Worm (Caenorhabditis elegans) whole organism, L1 larva: Measurements from ENCODE around the gene C27A2.8.

Experiments
- C34B4.2 ChIP-seq: sonication (generic microtip); optimal IDR thresholded peaks from 2 replicates; lab custom pipeline; 2017; ENCODE audit warnings: mild to moderate bottlenecking, missing genetic modification characterization, missing compliant biosample characterization
- F16B12.6 ChIP-seq: fragments of 150-350 bp; optimal IDR thresholded peaks from 2 replicates; lab custom pipeline; 2014; ENCODE audit warnings: missing biosample characterization, missing genetic modification characterization
- aha-1 ChIP-seq: fragments of 150-350 bp; optimal IDR thresholded peaks from 2 replicates; lab custom pipeline; 2014; ENCODE audit warnings: missing biosample characterization, missing genetic modification characterization
- alr-1 ChIP-seq: fragments of 200-800 bp; sonication (Bioruptor generic); optimal IDR thresholded peaks from 2 replicates; lab custom pipeline; 2018; ENCODE audit warnings: borderline replicate concordance, mild to moderate bottlenecking, missing genetic modification characterization, missing compliant biosample characterization
- aly-2 ChIP-seq: fragments of 150-350 bp; optimal IDR thresholded peaks from 2 replicates; lab custom pipeline; 2014; ENCODE audit warnings: missing biosample characterization, missing genetic modification characterization
- blmp-1 ChIP-seq: fragments of 150-350 bp; optimal IDR thresholded peaks from 2 replicates; lab custom pipeline; 2014; ENCODE audit warnings: missing biosample characterization, missing genetic modification characterization
- ceh-63 ChIP-seq: fragments of 200-800 bp; sonication (Bioruptor generic); optimal IDR thresholded peaks from 2 replicates; lab custom pipeline; 2018; ENCODE audit warnings: mild to moderate bottlenecking, missing genetic modification characterization, missing compliant biosample characterization
- ceh-8 ChIP-seq: fragments of 200-800 bp; sonication (Bioruptor generic); optimal IDR thresholded peaks from 2 replicates; lab custom pipeline; 2018; ENCODE audit warnings: mild to moderate bottlenecking, missing genetic modification characterization, moderate library complexity, missing compliant biosample characterization
- ceh-82 ChIP-seq, 3 experiments: fragments of 150-350 bp in 1 of 3; sonication (generic microtip) in 2 of 3; optimal IDR thresholded peaks; 2 replicates each; lab custom pipeline; 2014 to 2017; ENCODE audit warnings: missing biosample characterization in 3 of 3, missing genetic modification characterization in 3 of 3
- ceh-90 ChIP-seq: sonication (generic microtip); optimal IDR thresholded peaks from 2 replicates; lab custom pipeline; 2016; ENCODE audit warnings: missing genetic modification characterization, missing compliant biosample characterization
- dsc-1 ChIP-seq: sonication (generic microtip); optimal IDR thresholded peaks from 2 replicates; lab custom pipeline; 2016; ENCODE audit warnings: mild to moderate bottlenecking, missing genetic modification characterization, missing compliant biosample characterization
- efl-1 ChIP-seq, 4 experiments: fragments of 150-350 bp; optimal IDR thresholded peaks in 3 of 4; peaks in 1 of 4; 1 replicate in 1 of 4; 2 replicates in 3 of 4; lab custom pipeline; 2014; ENCODE audit warnings: missing biosample characterization in 2 of 4, missing genetic modification characterization in 2 of 4, missing genetic modification reagents in 2 of 4
- efl-3 ChIP-seq: fragments of 200-800 bp; sonication (Bioruptor generic); optimal IDR thresholded peaks from 2 replicates; lab custom pipeline; 2018; ENCODE audit warnings: mild to moderate bottlenecking, missing genetic modification characterization, missing compliant biosample characterization
- egl-13 ChIP-seq: sonication (generic microtip); optimal IDR thresholded peaks from 2 replicates; lab custom pipeline; 2016; ENCODE audit warnings: missing genotype, missing genetic modification reagents, missing genetic modification characterization, missing compliant biosample characterization
- egl-27 ChIP-seq, 2 experiments: fragments of 150-350 bp in 1 of 2; sonication (generic microtip); optimal IDR thresholded peaks; 3 replicates each; lab custom pipeline; 2017 to 2018; ENCODE audit warnings: missing biosample characterization in 2 of 2, missing genetic modification characterization in 2 of 2, missing genetic modification reagents in 2 of 2
- elt-2 ChIP-seq: sonication (generic microtip); optimal IDR thresholded peaks from 2 replicates; lab custom pipeline; 2016; ENCODE audit warnings: missing genetic modification characterization, mild to moderate bottlenecking, inconsistent platforms, missing compliant biosample characterization, missing genetic modification reagents
- fkh-10 ChIP-seq: sonication (generic microtip); optimal IDR thresholded peaks from 2 replicates; lab custom pipeline; 2017; ENCODE audit warnings: missing biosample characterization, missing genetic modification reagents, missing genetic modification characterization
- fkh-4 ChIP-seq: sonication (generic microtip); optimal IDR thresholded peaks from 2 replicates; lab custom pipeline; 2016; ENCODE audit warnings: missing compliant biosample characterization, missing genetic modification characterization, borderline replicate concordance
- fkh-8 ChIP-seq: sonication (generic microtip); optimal IDR thresholded peaks from 2 replicates; lab custom pipeline; 2016; ENCODE audit warnings: mild to moderate bottlenecking, missing genetic modification characterization, missing compliant biosample characterization
- grh-1 ChIP-seq: fragments of 200-800 bp; sonication (Bioruptor generic); IDR thresholded peaks from 2 replicates; pipeline ENCODE4 v1.3.6; 2022; ENCODE audit warnings: missing genetic modification reagents, missing genetic modification characterization, missing compliant biosample characterization
- irx-1 ChIP-seq: sonication (generic microtip); optimal IDR thresholded peaks from 2 replicates; lab custom pipeline; 2016; ENCODE audit warnings: missing genetic modification characterization, missing compliant biosample characterization
- jun-1 ChIP-seq: fragments of 150-350 bp; optimal IDR thresholded peaks from 2 replicates; lab custom pipeline; 2014; ENCODE audit warnings: missing biosample characterization, missing genetic modification reagents, missing genetic modification characterization
- lin-13 ChIP-seq: fragments of 150-350 bp; optimal IDR thresholded peaks from 2 replicates; lab custom pipeline; 2014; ENCODE audit warnings: missing biosample characterization, missing genetic modification reagents, missing genetic modification characterization
- lin-14 ChIP-seq: fragments of 200-800 bp; sonication (Bioruptor generic); optimal IDR thresholded peaks from 2 replicates; lab custom pipeline; 2018; ENCODE audit warnings: mild to moderate bottlenecking, missing genetic modification characterization, moderate library complexity, missing compliant biosample characterization
- mdl-1 ChIP-seq, 2 experiments: fragments of 150-350 bp; optimal IDR thresholded peaks; 2 replicates each; lab custom pipeline; 2014 to 2017; ENCODE audit warnings: missing biosample characterization in 2 of 2, missing genetic modification characterization in 2 of 2, inconsistent platforms in 1 of 2
- mep-1 ChIP-seq: fragments of 150-350 bp; optimal IDR thresholded peaks from 2 replicates; lab custom pipeline; 2014; ENCODE audit warnings: missing biosample characterization, missing genetic modification characterization
- nhr-19 ChIP-seq: fragments of 200-800 bp; sonication (Bioruptor generic); conservative IDR thresholded peaks from 2 replicates; pipeline ENCODE4 v1.3.6; 2022; ENCODE audit warnings: missing genetic modification characterization, missing compliant biosample characterization
- nhr-20 ChIP-seq: sonication (generic microtip); optimal IDR thresholded peaks from 2 replicates; lab custom pipeline; 2016; ENCODE audit warnings: mild to moderate bottlenecking, missing genetic modification characterization, missing compliant biosample characterization
- nhr-237 ChIP-seq: fragments of 150-350 bp; optimal IDR thresholded peaks from 2 replicates; lab custom pipeline; 2014; ENCODE audit warnings: missing biosample characterization, missing genetic modification characterization
- nhr-47 ChIP-seq: sonication (generic microtip); optimal IDR thresholded peaks from 2 replicates; lab custom pipeline; 2016; ENCODE audit warnings: mild to moderate bottlenecking, missing genetic modification characterization, moderate library complexity, missing compliant biosample characterization
- nhr-77 ChIP-seq: fragments of 150-350 bp; optimal IDR thresholded peaks from 2 replicates; lab custom pipeline; 2014; ENCODE audit warnings: missing biosample characterization, missing genetic modification characterization
- nhr-84 ChIP-seq: sonication (generic microtip); optimal IDR thresholded peaks from 2 replicates; lab custom pipeline; 2017; ENCODE audit warnings: missing biosample characterization, missing genetic modification characterization
- nhr-90 ChIP-seq: sonication (generic microtip); optimal IDR thresholded peaks from 2 replicates; lab custom pipeline; 2016; ENCODE audit warnings: mild to moderate bottlenecking, missing genetic modification characterization, missing compliant biosample characterization; ENCODE audit not compliant: poor library complexity
- pqm-1 ChIP-seq: sonication (generic microtip); optimal IDR thresholded peaks from 3 replicates; lab custom pipeline; 2017; ENCODE audit warnings: missing biosample characterization, missing genetic modification characterization
- rnt-1 ChIP-seq: sonication (generic microtip); optimal IDR thresholded peaks from 2 replicates; lab custom pipeline; 2016; ENCODE audit warnings: mild to moderate bottlenecking, missing genetic modification characterization, moderate library complexity, missing compliant biosample characterization
- skn-1 ChIP-seq: fragments of 150-350 bp; optimal IDR thresholded peaks from 2 replicates; lab custom pipeline; 2014; ENCODE audit warnings: missing biosample characterization, missing genetic modification characterization
- snu-23 ChIP-seq: sonication (generic microtip); optimal IDR thresholded peaks from 2 replicates; lab custom pipeline; 2016; ENCODE audit warnings: missing genetic modification characterization, missing compliant biosample characterization
- sox-4 ChIP-seq: sonication (generic microtip); optimal IDR thresholded peaks from 2 replicates; lab custom pipeline; 2016; ENCODE audit warnings: missing genetic modification characterization, missing compliant biosample characterization
- sptf-1 ChIP-seq: fragments of 150-350 bp; optimal IDR thresholded peaks from 2 replicates; lab custom pipeline; 2014; ENCODE audit warnings: missing biosample characterization, missing genetic modification characterization
- tlp-1 ChIP-seq: fragments of 150-350 bp; optimal IDR thresholded peaks from 2 replicates; lab custom pipeline; 2014; ENCODE audit warnings: missing biosample characterization, missing genetic modification characterization
- unc-130 ChIP-seq: fragments of 150-350 bp; optimal IDR thresholded peaks from 2 replicates; lab custom pipeline; 2017; ENCODE audit warnings: missing biosample characterization, missing genetic modification characterization, inconsistent platforms
- unc-62 ChIP-seq: fragments of 150-350 bp; optimal IDR thresholded peaks from 2 replicates; lab custom pipeline; 2014; ENCODE audit warnings: missing biosample characterization, missing genetic modification reagents, missing genetic modification characterization
- unc-86 ChIP-seq: sonication (generic microtip); optimal IDR thresholded peaks from 2 replicates; lab custom pipeline; 2016; ENCODE audit warnings: missing genetic modification characterization, missing compliant biosample characterization
- vab-15 ChIP-seq: sonication (generic microtip); optimal IDR thresholded peaks from 2 replicates; lab custom pipeline; 2017; ENCODE audit warnings: missing genotype, mild to moderate bottlenecking, missing genetic modification characterization, missing compliant biosample characterization
- xbp-1 ChIP-seq: sonication (generic microtip); optimal IDR thresholded peaks from 2 replicates; lab custom pipeline; 2016; ENCODE audit warnings: missing genetic modification characterization, missing compliant biosample characterization

C27A2.8 gene

DNA sequence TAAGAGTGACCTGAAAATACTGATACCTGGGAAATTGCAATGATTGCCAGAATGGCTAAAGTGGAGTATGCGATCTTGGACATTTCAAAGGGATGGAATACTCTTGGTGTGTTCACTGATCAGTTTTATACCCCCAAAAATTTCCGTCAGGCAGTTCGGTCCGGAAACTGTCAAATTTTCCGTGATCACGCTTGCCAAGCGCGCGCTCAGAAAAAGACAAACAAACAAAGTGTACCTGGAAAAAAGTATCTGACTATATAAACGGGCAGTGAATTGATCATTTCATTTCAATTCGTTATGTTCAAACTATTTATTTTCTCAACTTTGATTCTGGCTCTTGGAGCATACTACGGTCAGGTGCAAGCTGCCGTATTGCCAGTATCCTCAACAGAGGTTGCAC, 33.9 kb upstream of the C27A2.8 start, which contains the start of the genes idpb-3 and idpb-1:
TSS of gene idpb-3 (minus strand) at position 101 of the 400 bp plus-strand sequence.
TSS of gene idpb-1 (plus strand) at position 284 of the 400 bp plus-strand sequence.
- TF ChIP-seq mdl-1 (tag; optimal IDR thresholded peaks at IDR 0.05; lab: Kevin White, UChicago) (no peak), C34B4.2 (tag; lab: Kevin White, UChicago) (no peak), fkh-10 (GFP tag; lab: Kevin White, UChicago) (no peak), ceh-63 (GFP tag; lab: Kevin White, UChicago) (no peak), lin-13 (GFP tag; lab: Kevin White, UChicago) (no peak), unc-130 (tag; lab: Kevin White, UChicago) (no peak), nhr-19 (GFP tag; lab: Robert Waterston, UW) (no peak), efl-1 (optimal IDR thresholded peaks at IDR 0.05; lab: Kevin White, UChicago) (no peak), efl-1 (GFP tag; optimal IDR thresholded peaks at IDR 0.05 in 1 of 2; lab: Kevin White, UChicago) (peak in 1 of 2 experiments; percentile 53)

ce11 chrII:5099649-5100048, 31.8 kb upstream of the C27A2.8 start, which contains the start of gene C04G6.6:
Gene C04G6.6, minus strand, starts transcription at chrII:5099749.
- TF ChIP-seq fkh-10 (GFP tag; lab: Kevin White, UChicago) (no peak), mep-1 (tag; lab: Kevin White, UChicago) (no peak), dsc-1 (tag; lab: Kevin White, UChicago) (no peak), nhr-237 (no peak), lin-14 (GFP tag; lab: Kevin White, UChicago) (no peak), unc-62 (no peak), ceh-8 (GFP tag; lab: Kevin White, UChicago) (no peak), egl-13 (no peak), rnt-1 (tag; lab: Kevin White, UChicago) (no peak), snu-23 (GFP tag; lab: Kevin White, UChicago) (no peak), jun-1 (tag; lab: Kevin White, UChicago) (no peak), unc-86 (tag; lab: Kevin White, UChicago) (no peak), nhr-84 (no peak), skn-1 (no peak), nhr-47 (tag; lab: Kevin White, UChicago) (no peak), blmp-1 (tag; lab: Kevin White, UChicago) (no peak), efl-3 (GFP tag; lab: Kevin White, UChicago) (no peak)

DNA sequence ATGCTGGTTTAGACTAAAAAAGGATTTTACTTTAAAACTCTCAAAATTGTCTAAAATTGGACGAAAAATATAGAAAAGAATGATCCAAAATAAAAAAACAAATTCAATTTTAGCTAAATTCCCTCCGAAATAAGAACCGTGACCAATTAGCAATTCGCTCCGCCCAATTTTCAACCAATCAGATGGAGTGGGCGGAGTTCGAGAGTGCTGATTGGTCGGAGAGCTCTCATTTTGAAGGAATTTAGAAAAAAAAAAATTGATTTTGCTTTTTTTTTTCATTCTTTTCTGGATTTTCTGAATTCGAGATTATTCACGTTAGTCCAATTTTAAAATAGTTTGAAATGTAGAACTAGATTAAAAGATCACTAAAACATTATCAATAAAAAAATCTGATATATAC, 31.2 kb upstream of the C27A2.8 start:
- no peak for TF ChIP-seq pqm-1 (tag; lab: Kevin White, UChicago)
- no peak for TF ChIP-seq jun-1 (tag; lab: Kevin White, UChicago)
- TF ChIP-seq alr-1 (tag; lab: Kevin White, UChicago): no peak
- no peak for TF ChIP-seq elt-2 (tag; lab: Kevin White, UChicago)
- TF ChIP-seq ceh-82 (tag; optimal IDR thresholded peaks at IDR 0.05; lab: Kevin White, UChicago): no peak
- TF ChIP-seq irx-1 (tag; lab: Kevin White, UChicago): no peak
- TF ChIP-seq nhr-77 (tag; lab: Kevin White, UChicago): no peak
- no peak for TF ChIP-seq fkh-10 (GFP tag; lab: Kevin White, UChicago)
- TF ChIP-seq grh-1 (GFP tag; lab: Robert Waterston, UW): no peak
- TF ChIP-seq aha-1 (tag; lab: Kevin White, UChicago): no peak
- TF ChIP-seq aly-2 (tag; lab: Kevin White, UChicago): no peak
- TF ChIP-seq sptf-1 (tag; lab: Kevin White, UChicago): no peak
- TF ChIP-seq mep-1 (tag; lab: Kevin White, UChicago): no peak
- TF ChIP-seq, all 84 proteins: peak for 0

ce11 chrII:5093945-5094344, 26.1 kb upstream of the C27A2.8 start, which contains the start of gene C04G6.13:
Gene C04G6.13, plus strand, starts transcription at chrII:5094245.
- TF ChIP-seq xbp-1: no peak
- TF ChIP-seq tlp-1 (tag; lab: Kevin White, UChicago): no peak
- TF ChIP-seq nhr-90: no peak
- TF ChIP-seq aly-2 (tag; lab: Kevin White, UChicago): no peak
- TF ChIP-seq F16B12.6: no peak
- no peak for TF ChIP-seq sox-4 (tag; lab: Kevin White, UChicago)
- TF ChIP-seq nhr-237: no peak
- TF ChIP-seq ceh-90 (tag; lab: Kevin White, UChicago): no peak
- TF ChIP-seq unc-130 (tag; lab: Kevin White, UChicago): no peak
- no peak for TF ChIP-seq nhr-19 (GFP tag; lab: Robert Waterston, UW)
- TF ChIP-seq ceh-8 (GFP tag; lab: Kevin White, UChicago): no peak
- no peak for TF ChIP-seq vab-15 (tag; lab: Kevin White, UChicago)
- no peak for TF ChIP-seq ceh-63 (GFP tag; lab: Kevin White, UChicago)
- no peak for TF ChIP-seq C34B4.2 (tag; lab: Kevin White, UChicago)
- no peak for TF ChIP-seq egl-27 (tag; optimal IDR thresholded peaks at IDR 0.05; lab: Kevin White, UChicago)
- TF ChIP-seq nhr-20 (tag; lab: Kevin White, UChicago): no peak
- no peak for TF ChIP-seq nhr-84
- TF ChIP-seq fkh-8 (tag; lab: Kevin White, UChicago): no peak
- no peak for TF ChIP-seq fkh-4 (tag; lab: Kevin White, UChicago)
- TF ChIP-seq, all 84 proteins: peak for 0
